Worm (Caenorhabditis elegans) whole organism, L1 larva: ENCODE data around the gene B0464.6.

Experiments
- elt-3 ChIP-seq, 6 experiments: fragments of 150-350 bp in 1 of 6; sonication (generic microtip); optimal IDR thresholded peaks; 2 replicates each; lab custom pipeline; 2017 to 2018; ENCODE audit warnings: missing biosample characterization in 6 of 6, missing genetic modification characterization in 6 of 6, inconsistent platforms in 1 of 6
- lin-15B ChIP-seq: fragments of 150-350 bp; sonication (generic microtip); optimal IDR thresholded peaks from 3 replicates; lab custom pipeline; 2014; ENCODE audit warnings: missing biosample characterization, missing genetic modification characterization
- nhr-71 ChIP-seq: sonication (generic microtip); optimal IDR thresholded peaks from 2 replicates; lab custom pipeline; 2016; ENCODE audit warnings: mild to moderate bottlenecking, missing genetic modification characterization, moderate library complexity, missing compliant biosample characterization
- ztf-11 ChIP-seq, 2 experiments: sonication (generic microtip); optimal IDR thresholded peaks; 2 replicates each; lab custom pipeline; 2016 to 2017; ENCODE audit warnings: missing genetic modification characterization in 2 of 2, missing biosample characterization in 1 of 2, missing compliant biosample characterization in 1 of 2

DNA sequence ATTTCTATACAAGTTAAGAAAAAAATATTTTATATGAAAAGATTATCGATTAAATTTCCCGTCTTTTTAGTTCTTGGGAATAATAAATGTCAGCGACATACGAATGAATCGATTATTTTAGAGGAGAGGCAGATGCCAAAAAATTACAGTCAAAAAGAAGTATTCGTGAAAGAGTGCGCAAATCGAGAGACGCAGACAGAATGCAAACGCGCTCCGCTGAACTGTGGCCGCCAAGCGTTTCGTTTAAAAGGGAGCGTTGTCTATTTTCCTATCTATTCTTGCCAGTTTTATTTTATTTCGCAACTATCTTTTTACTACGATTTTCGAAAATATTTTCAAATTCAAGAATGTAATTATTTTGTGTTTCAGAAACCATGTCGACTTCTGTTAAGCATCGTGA is 1.3 kb upstream of the B0464.6 start, which contains the start of gene baf-1:
- TF ChIP-seq lin-15B (tag; lab: Kevin White, UChicago) (peak; percentile 64), nhr-71 (peak; percentile 77), elt-3 (tag; optimal IDR thresholded peaks at IDR 0.05; lab: Kevin White, UChicago) (peak in 1 of 6 experiments; percentile 54), ztf-11 (tag; optimal IDR thresholded peaks at IDR 0.05; lab: Kevin White, UChicago) (peak in 1 of 2 experiments; percentile 10)
